Worm (Caenorhabditis elegans): ENCODE data around the gene ssup-72.

DNA sequence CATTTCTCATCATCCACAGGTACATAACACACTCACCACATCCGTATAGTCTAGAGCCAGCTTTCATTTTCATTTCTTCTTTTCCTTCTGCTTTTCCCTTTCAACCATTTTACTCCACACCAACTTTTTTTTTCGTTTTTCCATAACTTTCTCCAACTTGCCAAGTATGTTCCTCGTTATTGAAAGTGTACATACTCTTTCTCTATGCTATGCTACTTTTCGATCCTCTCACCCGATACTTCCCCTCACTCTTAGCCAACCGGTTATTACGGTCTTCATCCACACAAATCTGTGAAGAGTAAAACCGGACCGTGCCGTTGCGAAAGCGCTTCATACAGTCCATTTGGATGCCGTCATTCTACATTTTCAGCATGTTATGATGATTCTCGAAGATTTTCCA is 15.5 kb downstream of the ssup-72 start, which contains the start of gene T13C2.2:
- no peak for TF ChIP-seq unc-130 (tag; optimal IDR thresholded peaks at IDR 0.05)
- no peak for TF ChIP-seq ama-1 (optimal IDR thresholded peaks at IDR 0.05)
